In the genomic region with DNA sequence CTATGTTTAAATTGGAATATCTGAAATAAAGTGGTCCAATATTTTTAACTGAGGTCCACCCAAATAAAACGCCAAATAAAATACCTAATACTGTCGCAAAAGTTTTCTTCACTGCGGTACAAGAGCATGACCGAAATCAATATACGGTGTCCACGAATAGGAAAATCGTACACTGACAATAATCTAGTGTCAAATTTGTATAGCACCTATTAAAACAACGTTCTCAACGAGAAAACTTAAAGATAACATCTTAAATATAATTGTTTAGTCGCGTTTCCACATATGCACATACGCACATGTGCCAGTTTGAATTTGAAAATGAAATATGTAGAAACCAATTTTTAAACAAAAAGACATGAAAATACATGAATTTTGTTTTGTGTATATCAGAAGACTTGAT, we compare ENCODE assay signal across 5 fruit fly cellular contexts.
TF ChIP-seq lines count a peak whose summit lies in the region.

No protein-coding gene starts in this region.

- TF ChIP-seq CTCF in whole organism, embryonic (GFP tag; optimal IDR thresholded peaks at IDR 0.05; lab: Kevin White, UChicago) = peak; percentile 13

TF ChIP-seq in whole organism, adult, 20 proteins besides CTCF, POLR2A, EP300 and RAD21 (continues in another document):
- TF ChIP-seq Hr96 (GFP tag; optimal IDR thresholded peaks at IDR 0.05; lab: Kevin White, UChicago) = no peak
- TF ChIP-seq CG5204 (GFP tag; optimal IDR thresholded peaks at IDR 0.05; lab: Kevin White, UChicago) = no peak
- TF ChIP-seq CG7101 (tag; optimal IDR thresholded peaks at IDR 0.05; lab: Kevin White, UChicago) = peak; percentile 52
- TF ChIP-seq Mnt (GFP tag; optimal IDR thresholded peaks at IDR 0.05; lab: Kevin White, UChicago) = peak; percentile 8
- TF ChIP-seq ovo (GFP tag; optimal IDR thresholded peaks at IDR 0.05; lab: Kevin White, UChicago) = no peak
- TF ChIP-seq Crg-1 (GFP tag; optimal IDR thresholded peaks at IDR 0.05; lab: Kevin White, UChicago) = no peak
- no peak for TF ChIP-seq tj (GFP tag; optimal IDR thresholded peaks at IDR 0.05; lab: Kevin White, UChicago)
- no peak for TF ChIP-seq CG12768 (GFP tag; optimal IDR thresholded peaks at IDR 0.05; lab: Kevin White, UChicago)
- TF ChIP-seq CG7045 (GFP tag; optimal IDR thresholded peaks at IDR 0.05; lab: Kevin White, UChicago) = no peak
- peak; percentile 28 for TF ChIP-seq CG1620 (GFP tag; optimal IDR thresholded peaks at IDR 0.05; lab: Kevin White, UChicago)
- TF ChIP-seq cnc (optimal IDR thresholded peaks at IDR 0.05; lab: Kevin White, UChicago) = no peak
- TF ChIP-seq toe (GFP tag; optimal IDR thresholded peaks at IDR 0.05; lab: Kevin White, UChicago) = no peak
- TF ChIP-seq CG33017 (tag; optimal IDR thresholded peaks at IDR 0.05; lab: Kevin White, UChicago) = no peak
- no peak for TF ChIP-seq cic (GFP tag; optimal IDR thresholded peaks at IDR 0.05; lab: Kevin White, UChicago)
- TF ChIP-seq kay (GFP tag; lab: Kevin White, UChicago; ENCODE audit: borderline replicate concordance) = no peak
- TF ChIP-seq CG14711 (tag; optimal IDR thresholded peaks at IDR 0.05; lab: Kevin White, UChicago) = no peak
- peak; percentile 24 for TF ChIP-seq pad (GFP tag; optimal IDR thresholded peaks at IDR 0.05; lab: Kevin White, UChicago)
- peak; percentile 79 for TF ChIP-seq bab1 (GFP tag; optimal IDR thresholded peaks at IDR 0.05; lab: Kevin White, UChicago)

TF ChIP-seq in whole organism, embryonic, 481 proteins besides CTCF, POLR2A, EP300 and RAD21 (continues in another document):
- TF ChIP-seq CG10267 (tag; optimal IDR thresholded peaks at IDR 0.05; lab: Kevin White, UChicago) (peak; percentile 77), hbn (GFP tag; IDR thresholded peaks at IDR 0.05; lab: Robert Waterston, UW; ENCODE audit: partially characterized antibody) (no peak), fru (optimal IDR thresholded peaks at IDR 0.05; lab: Kevin White, UChicago) (no peak), ara (GFP tag; IDR thresholded peaks at IDR 0.05; lab: Robert Waterston, UW) (no peak), Pdp1 (GFP tag; optimal IDR thresholded peaks at IDR 0.05; lab: Kevin White, UChicago) (peak; percentile 60 to 61), dpn (GFP tag; optimal IDR thresholded peaks at IDR 0.05; lab: Kevin White, UChicago) (peak; percentile 51 to 59), Trl (optimal IDR thresholded peaks at IDR 0.05; lab: Kevin White, UChicago) (no peak), Trl (GFP tag; optimal IDR thresholded peaks at IDR 0.05; lab: Kevin White, UChicago) (peak; percentile 70), CG12659 (GFP tag; optimal IDR thresholded peaks at IDR 0.05; lab: Kevin White, UChicago) (peak; percentile 63), wek (GFP tag; optimal IDR thresholded peaks at IDR 0.05; lab: Kevin White, UChicago) (no peak), Taf1 (GFP tag; IDR thresholded peaks at IDR 0.05; lab: Robert Waterston, UW) (no peak), unpg (GFP tag; optimal IDR thresholded peaks at IDR 0.05; lab: Kevin White, UChicago) (peak; percentile 84), CG1233 (GFP tag; optimal IDR thresholded peaks at IDR 0.05; lab: Kevin White, UChicago) (peak; percentile 67), ci (GFP tag; IDR thresholded peaks at IDR 0.05; lab: Robert Waterston, UW) (no peak), CG42726 (GFP tag; IDR thresholded peaks at IDR 0.05; lab: Robert Waterston, UW; ENCODE audit: partially characterized antibody) (no peak), kay (GFP tag; optimal IDR thresholded peaks at IDR 0.05; lab: Kevin White, UChicago) (no peak), CG12104 (GFP tag; optimal IDR thresholded peaks at IDR 0.05; lab: Kevin White, UChicago) (no peak), tx (GFP tag; optimal IDR thresholded peaks at IDR 0.05; lab: Kevin White, UChicago) (peak; percentile 48)

TF ChIP-seq in whole organism, prepupa, 60 proteins besides CTCF, POLR2A, EP300 and RAD21 (continues in another document):
- peak; percentile 20 for TF ChIP-seq CG8632 (GFP tag; optimal IDR thresholded peaks at IDR 0.05; lab: Kevin White, UChicago)
- TF ChIP-seq fd85E (GFP tag; optimal IDR thresholded peaks at IDR 0.05; lab: Kevin White, UChicago) = no peak
- TF ChIP-seq CG11294 (GFP tag; IDR thresholded peaks at IDR 0.05; lab: Robert Waterston, UW) = no peak
- TF ChIP-seq spab (GFP tag; optimal IDR thresholded peaks at IDR 0.05; lab: Kevin White, UChicago) = peak; percentile 14
- no peak for TF ChIP-seq CG7368 (GFP tag; optimal IDR thresholded peaks at IDR 0.05; lab: Kevin White, UChicago)
- TF ChIP-seq eg (GFP tag; IDR thresholded peaks at IDR 0.05; lab: Robert Waterston, UW) = no peak; the same call in 2 of the 3 replicates
- peak; percentile 7 for TF ChIP-seq CG34406 (GFP tag; optimal IDR thresholded peaks at IDR 0.05; lab: Kevin White, UChicago)
- peak; percentile 63 for TF ChIP-seq Sox102F (GFP tag; optimal IDR thresholded peaks at IDR 0.05; lab: Kevin White, UChicago)
- TF ChIP-seq CG8119 (GFP tag; IDR thresholded peaks at IDR 0.05; lab: Robert Waterston, UW) = peak; percentile 56; the same call in 1 of the 3 replicates
- TF ChIP-seq Ets96B (tag; optimal IDR thresholded peaks at IDR 0.05; lab: Kevin White, UChicago) = peak; percentile 49
- TF ChIP-seq CG6792 (GFP tag; optimal IDR thresholded peaks at IDR 0.05; lab: Kevin White, UChicago) = peak; percentile 35
- TF ChIP-seq lz (GFP tag; optimal IDR thresholded peaks at IDR 0.05; lab: Kevin White, UChicago) = peak; percentile 39
- TF ChIP-seq salr (GFP tag; optimal IDR thresholded peaks at IDR 0.05; lab: Kevin White, UChicago) = peak in 1 of 2 experiments; percentile 1
- no peak for TF ChIP-seq fkh (GFP tag; optimal IDR thresholded peaks at IDR 0.05; lab: Kevin White, UChicago)
- peak; percentile 64 for TF ChIP-seq acj6 (GFP tag; optimal IDR thresholded peaks at IDR 0.05; lab: Kevin White, UChicago)
- peak; percentile 56 for TF ChIP-seq Eip75B (GFP tag; optimal IDR thresholded peaks at IDR 0.05; lab: Kevin White, UChicago)
- peak; percentile 10 for TF ChIP-seq CG6276 (GFP tag; optimal IDR thresholded peaks at IDR 0.05; lab: Kevin White, UChicago)
- TF ChIP-seq Sox15 (GFP tag; optimal IDR thresholded peaks at IDR 0.05; lab: Kevin White, UChicago) = peak; percentile 16

TF ChIP-seq in whole organism, pupa, 21 proteins besides CTCF, POLR2A, EP300 and RAD21:
- peak; percentile 57 for TF ChIP-seq Pif1A (GFP tag; optimal IDR thresholded peaks at IDR 0.05; lab: Kevin White, UChicago)
- peak; percentile 74 for TF ChIP-seq CG14655 (GFP tag; optimal IDR thresholded peaks at IDR 0.05; lab: Kevin White, UChicago)
- peak; percentile 35 for TF ChIP-seq CG34367 (tag; optimal IDR thresholded peaks at IDR 0.05; lab: Kevin White, UChicago)
- TF ChIP-seq CG4496 (GFP tag; IDR thresholded peaks at IDR 0.05; lab: Robert Waterston, UW) = no peak
- peak; percentile 47 for TF ChIP-seq CG17806 (tag; optimal IDR thresholded peaks at IDR 0.05; lab: Kevin White, UChicago)
- TF ChIP-seq CG10348 (GFP tag; IDR thresholded peaks at IDR 0.05; lab: Robert Waterston, UW) = no peak
- TF ChIP-seq CG12605 (GFP tag; IDR thresholded peaks at IDR 0.05; lab: Robert Waterston, UW) = no peak
- peak; percentile 65 for TF ChIP-seq CG8301 (tag; optimal IDR thresholded peaks at IDR 0.05; lab: Kevin White, UChicago)
- TF ChIP-seq fd96Ca (GFP tag; IDR thresholded peaks at IDR 0.05; lab: Robert Waterston, UW) = no peak
- no peak for TF ChIP-seq D1 (tag; optimal IDR thresholded peaks at IDR 0.05; lab: Kevin White, UChicago)
- TF ChIP-seq CG8159 (tag; optimal IDR thresholded peaks at IDR 0.05; lab: Kevin White, UChicago) = peak; percentile 65
- TF ChIP-seq Ets98B (GFP tag; IDR thresholded peaks at IDR 0.05; lab: Robert Waterston, UW) = peak; percentile 39; the same call in 1 of the 2 replicates
- no peak for TF ChIP-seq CG9948 (tag; optimal IDR thresholded peaks at IDR 0.05; lab: Kevin White, UChicago)
- TF ChIP-seq CG15710 (tag; optimal IDR thresholded peaks at IDR 0.05; lab: Kevin White, UChicago) = peak; percentile 31
- TF ChIP-seq gl (tag; optimal IDR thresholded peaks at IDR 0.05; lab: Kevin White, UChicago) = no peak
- TF ChIP-seq Pif1B (GFP tag; optimal IDR thresholded peaks at IDR 0.05; lab: Kevin White, UChicago) = peak; percentile 59

TF ChIP-seq in whole organism, wandering third instar larva, 38 proteins besides CTCF, POLR2A, EP300 and RAD21 (continues in another document):
- TF ChIP-seq CG32264 (GFP tag; optimal IDR thresholded peaks at IDR 0.05; lab: Kevin White, UChicago) = no peak
- TF ChIP-seq sv (GFP tag; optimal IDR thresholded peaks at IDR 0.05; lab: Kevin White, UChicago) = peak; percentile 49
- TF ChIP-seq HLH106 (tag; optimal IDR thresholded peaks at IDR 0.05; lab: Kevin White, UChicago) = peak; percentile 76
- TF ChIP-seq pan (optimal IDR thresholded peaks at IDR 0.05; lab: Kevin White, UChicago) = no peak
- TF ChIP-seq Sp1 (GFP tag; optimal IDR thresholded peaks at IDR 0.05; lab: Kevin White, UChicago) = no peak
- peak; percentile 24 for TF ChIP-seq psq (GFP tag; optimal IDR thresholded peaks at IDR 0.05; lab: Kevin White, UChicago)
- no peak for TF ChIP-seq CrebA (GFP tag; optimal IDR thresholded peaks at IDR 0.05; lab: Kevin White, UChicago; ENCODE audit: borderline replicate concordance)
- no peak for TF ChIP-seq tai (GFP tag; optimal IDR thresholded peaks at IDR 0.05; lab: Kevin White, UChicago)
- TF ChIP-seq Dif (GFP tag; optimal IDR thresholded peaks at IDR 0.05; lab: Kevin White, UChicago; ENCODE audit: partially characterized antibody) = no peak
- TF ChIP-seq Hnf4 (GFP tag; optimal IDR thresholded peaks at IDR 0.05; lab: Kevin White, UChicago) = peak; percentile 37
- peak; percentile 41 for TF ChIP-seq ey (GFP tag; optimal IDR thresholded peaks at IDR 0.05; lab: Kevin White, UChicago)
- TF ChIP-seq jim (GFP tag; optimal IDR thresholded peaks at IDR 0.05; lab: Kevin White, UChicago) = no peak
- no peak for TF ChIP-seq usp (GFP tag; optimal IDR thresholded peaks at IDR 0.05; lab: Kevin White, UChicago)
- peak; percentile 61 for TF ChIP-seq CG9705 (GFP tag; optimal IDR thresholded peaks at IDR 0.05; lab: Kevin White, UChicago)
- TF ChIP-seq Rel (GFP tag; optimal IDR thresholded peaks at IDR 0.05; lab: Kevin White, UChicago) = no peak
- no peak for TF ChIP-seq Rel (tag; optimal IDR thresholded peaks at IDR 0.05; lab: Kevin White, UChicago)
- TF ChIP-seq fru (GFP tag; optimal IDR thresholded peaks at IDR 0.05; lab: Kevin White, UChicago) = peak; percentile 55
- peak in 1 of 2 experiments; percentile 66 for TF ChIP-seq foxo (GFP tag; optimal IDR thresholded peaks at IDR 0.05; lab: Kevin White, UChicago)
- TF ChIP-seq dl (GFP tag; optimal IDR thresholded peaks at IDR 0.05; lab: Kevin White, UChicago; ENCODE audit: insufficient read depth in 1 of 2, partially characterized antibody in 2 of 2) = no peak
- TF ChIP-seq woc (GFP tag; optimal IDR thresholded peaks at IDR 0.05; lab: Kevin White, UChicago) = peak; percentile 59
- no peak for TF ChIP-seq brk (GFP tag; optimal IDR thresholded peaks at IDR 0.05; lab: Kevin White, UChicago)
- TF ChIP-seq dsf (GFP tag; optimal IDR thresholded peaks at IDR 0.05; lab: Kevin White, UChicago; ENCODE audit: borderline replicate concordance) = no peak
- no peak for TF ChIP-seq Jra (GFP tag; optimal IDR thresholded peaks at IDR 0.05; lab: Kevin White, UChicago)
- no peak for TF ChIP-seq GATAd (GFP tag; optimal IDR thresholded peaks at IDR 0.05; lab: Kevin White, UChicago)
- no peak for TF ChIP-seq lola (GFP tag; optimal IDR thresholded peaks at IDR 0.05; lab: Kevin White, UChicago)
